Worm (Caenorhabditis elegans) whole organism, L4 larva: ENCODE results near the gene F32D8.2.

Source experiments
- F10B5.3 ChIP-seq: sonication (generic microtip); optimal IDR thresholded peaks from 2 replicates; lab custom pipeline; 2016; ENCODE audit warnings: mild to moderate bottlenecking, missing genetic modification characterization, missing compliant biosample characterization
- F37D6.2 ChIP-seq: sonication (generic microtip); optimal IDR thresholded peaks from 2 replicates; lab custom pipeline; 2016; ENCODE audit warnings: mild to moderate bottlenecking, missing genetic modification characterization, missing compliant biosample characterization
- F49E8.2 ChIP-seq: sonication (generic microtip); optimal IDR thresholded peaks from 2 replicates; lab custom pipeline; 2016; ENCODE audit warnings: missing compliant biosample characterization, mild to moderate bottlenecking, missing genetic modification characterization, borderline replicate concordance
- T26A8.4 ChIP-seq: fragments of 200-800 bp; sonication (Bioruptor generic); IDR thresholded peaks from 2 replicates; pipeline ENCODE4 v1.3.6; 2022; ENCODE audit warnings: missing genetic modification characterization, missing compliant biosample characterization
- Y105C5A.15 ChIP-seq: fragments of 200-800 bp; sonication (Bioruptor generic); IDR thresholded peaks from 2 replicates; pipeline ENCODE4 v1.3.6; 2022; ENCODE audit warnings: missing genetic modification characterization, missing compliant biosample characterization
- Y48G9A.11 ChIP-seq: fragments of 200-800 bp; sonication (Bioruptor generic); IDR thresholded peaks from 2 replicates; pipeline ENCODE4 v1.3.6; 2022; ENCODE audit warnings: missing genetic modification reagents, missing genetic modification characterization, missing compliant biosample characterization
- ZK337.2 ChIP-seq: fragments of 200-800 bp; sonication (Bioruptor generic); IDR thresholded peaks from 2 replicates; pipeline ENCODE4 v1.3.6; 2022; ENCODE audit warnings: missing genetic modification reagents, missing genetic modification characterization, missing compliant biosample characterization
- ZK546.5 ChIP-seq, 2 experiments: sonication (generic microtip); optimal IDR thresholded peaks; 2 replicates each; lab custom pipeline; 2017; ENCODE audit warnings: missing biosample characterization in 2 of 2, missing genetic modification characterization in 2 of 2
- aly-2 ChIP-seq: sonication (generic microtip); optimal IDR thresholded peaks from 2 replicates; lab custom pipeline; 2018; ENCODE audit warnings: missing biosample characterization, missing genetic modification characterization
- ama-1 ChIP-seq: fragments of 150-350 bp; optimal IDR thresholded peaks from 2 replicates; lab custom pipeline; 2014; ENCODE audit warnings: inconsistent platforms, mixed read lengths
- arid-1 ChIP-seq: fragments of 200-800 bp; sonication (Bioruptor generic); conservative IDR thresholded peaks from 2 replicates; pipeline ENCODE4 v1.3.6; 2022; ENCODE audit warnings: missing genetic modification reagents, missing genetic modification characterization, missing compliant biosample characterization
- ceh-20 ChIP-seq: fragments of 200-800 bp; sonication (Bioruptor generic); IDR thresholded peaks from 2 replicates; pipeline ENCODE4 v1.3.6; 2022; ENCODE audit warnings: missing genetic modification reagents, missing genetic modification characterization, missing compliant biosample characterization
- ceh-28 ChIP-seq: fragments of 150-350 bp; optimal IDR thresholded peaks from 2 replicates; lab custom pipeline; 2014; ENCODE audit warnings: missing biosample characterization, missing genetic modification reagents, missing genetic modification characterization
- ceh-32 ChIP-seq: sonication (generic microtip); optimal IDR thresholded peaks from 2 replicates; lab custom pipeline; 2016; ENCODE audit warnings: mild to moderate bottlenecking, missing genetic modification characterization, missing compliant biosample characterization; ENCODE audit not compliant: poor library complexity
- ceh-44 ChIP-seq: fragments of 200-800 bp; sonication (Bioruptor generic); IDR thresholded peaks from 2 replicates; pipeline ENCODE4 v1.3.6; 2022; ENCODE audit warnings: missing genetic modification reagents, missing genetic modification characterization, missing compliant biosample characterization
- cey-2 ChIP-seq: sonication (generic microtip); optimal IDR thresholded peaks from 3 replicates; lab custom pipeline; 2017; ENCODE audit warnings: missing genetic modification characterization, mild to moderate bottlenecking, missing compliant biosample characterization, antibody characterized with exemption, borderline replicate concordance; ENCODE audit not compliant: insufficient read depth
- daf-12 ChIP-seq: fragments of 150-350 bp; optimal IDR thresholded peaks from 2 replicates; lab custom pipeline; 2014; ENCODE audit warnings: missing biosample characterization, missing genetic modification reagents, missing genetic modification characterization
- daf-16 ChIP-seq, 3 experiments: sonication (generic microtip); optimal IDR thresholded peaks; 2 replicates each; lab custom pipeline; 2016 to 2017; ENCODE audit warnings: missing genetic modification characterization in 3 of 3, missing genetic modification reagents in 3 of 3, mild to moderate bottlenecking in 2 of 3, missing compliant biosample characterization in 2 of 3, missing biosample characterization in 1 of 3, moderate library complexity in 1 of 3
- daf-19 ChIP-seq: fragments of 200-800 bp; sonication (Bioruptor generic); conservative IDR thresholded peaks from 2 replicates; pipeline ENCODE4 v1.3.6; 2022; ENCODE audit warnings: missing genetic modification characterization, missing compliant biosample characterization
- dmd-6 ChIP-seq: fragments of 200-800 bp; sonication (Bioruptor generic); IDR thresholded peaks from 2 replicates; pipeline ENCODE4 v1.3.6; 2022; ENCODE audit warnings: missing genetic modification reagents, missing genetic modification characterization, missing compliant biosample characterization
- dmd-9 ChIP-seq: fragments of 200-800 bp; sonication (Bioruptor generic); IDR thresholded peaks from 2 replicates; pipeline ENCODE4 v1.3.6; 2022; ENCODE audit warnings: missing genetic modification reagents, missing genetic modification characterization, missing compliant biosample characterization
- dpl-1 ChIP-seq: fragments of 150-350 bp; optimal IDR thresholded peaks from 2 replicates; lab custom pipeline; 2014; ENCODE audit warnings: missing biosample characterization, missing genetic modification reagents, missing genetic modification characterization
- duxl-1 ChIP-seq: sonication (generic microtip); optimal IDR thresholded peaks from 2 replicates; lab custom pipeline; 2016; ENCODE audit warnings: mild to moderate bottlenecking, missing genetic modification characterization, moderate library complexity, missing compliant biosample characterization; ENCODE audit not compliant: poor library complexity
- dve-1 ChIP-seq: sonication (generic microtip); optimal IDR thresholded peaks from 2 replicates; lab custom pipeline; 2017; ENCODE audit warnings: antibody characterized with exemption, mild to moderate bottlenecking, missing genetic modification characterization, missing compliant biosample characterization; ENCODE audit not compliant: insufficient read depth
- egl-27 ChIP-seq: sonication (generic microtip); optimal IDR thresholded peaks from 3 replicates; lab custom pipeline; 2017; ENCODE audit warnings: missing biosample characterization, missing genetic modification reagents, missing genetic modification characterization
- fos-1 ChIP-seq: fragments of 150-350 bp; optimal IDR thresholded peaks from 2 replicates; lab custom pipeline; 2014; ENCODE audit warnings: missing biosample characterization, missing genetic modification characterization
- hlh-11 ChIP-seq: fragments of 200-800 bp; sonication (Bioruptor generic); optimal IDR thresholded peaks from 2 replicates; lab custom pipeline; 2018; ENCODE audit warnings: mild to moderate bottlenecking, missing genetic modification characterization, missing compliant biosample characterization
- hlh-30 ChIP-seq: sonication (generic microtip); optimal IDR thresholded peaks from 2 replicates; lab custom pipeline; 2017; ENCODE audit warnings: antibody characterized with exemption, mild to moderate bottlenecking, missing genetic modification characterization, missing compliant biosample characterization; ENCODE audit not compliant: insufficient read depth
- lin-1 ChIP-seq: fragments of 200-800 bp; sonication (Bioruptor generic); IDR thresholded peaks from 2 replicates; pipeline ENCODE4 v1.3.6; 2022; ENCODE audit warnings: missing genetic modification reagents, missing genetic modification characterization, missing compliant biosample characterization
- lin-15B ChIP-seq: fragments of 150-350 bp; sonication (generic microtip); optimal IDR thresholded peaks from 3 replicates; lab custom pipeline; 2014; ENCODE audit warnings: missing biosample characterization, missing genetic modification characterization
- lin-29 ChIP-seq: fragments of 200-800 bp; sonication (Bioruptor generic); IDR thresholded peaks from 2 replicates; pipeline ENCODE4 v1.3.6; 2022; ENCODE audit warnings: missing genetic modification reagents, missing genetic modification characterization, missing compliant biosample characterization
- lin-39 ChIP-seq: fragments of 150-350 bp; optimal IDR thresholded peaks from 2 replicates; lab custom pipeline; 2014; ENCODE audit warnings: missing biosample characterization, missing genetic modification reagents, missing genetic modification characterization
- mep-1 ChIP-seq: fragments of 150-350 bp; sonication (generic microtip); optimal IDR thresholded peaks from 3 replicates; lab custom pipeline; 2014; ENCODE audit warnings: missing biosample characterization, missing genetic modification characterization
- nhr-11 ChIP-seq: fragments of 150-350 bp; optimal IDR thresholded peaks from 2 replicates; lab custom pipeline; 2014; ENCODE audit warnings: missing biosample characterization, missing genetic modification characterization
- nhr-237 ChIP-seq: sonication (generic microtip); optimal IDR thresholded peaks from 2 replicates; lab custom pipeline; 2017; ENCODE audit warnings: missing biosample characterization, missing genetic modification characterization
- nhr-41 ChIP-seq: fragments of 200-800 bp; sonication (Bioruptor generic); IDR thresholded peaks from 2 replicates; pipeline ENCODE4 v1.3.6; 2022; ENCODE audit warnings: missing genetic modification reagents, missing genetic modification characterization, missing compliant biosample characterization
- nhr-76 ChIP-seq: fragments of 150-350 bp; optimal IDR thresholded peaks from 2 replicates; lab custom pipeline; 2014; ENCODE audit warnings: missing biosample characterization, missing genetic modification characterization
- nhr-77 ChIP-seq: fragments of 150-350 bp; optimal IDR thresholded peaks from 2 replicates; lab custom pipeline; 2014; ENCODE audit warnings: missing biosample characterization, missing genetic modification characterization
- php-3 ChIP-seq: fragments of 200-800 bp; sonication (Bioruptor generic); IDR thresholded peaks from 2 replicates; pipeline ENCODE4 v1.3.6; 2022; ENCODE audit warnings: missing genetic modification reagents, missing genetic modification characterization, missing compliant biosample characterization
- rbr-2 ChIP-seq: sonication (generic microtip); optimal IDR thresholded peaks from 2 replicates; lab custom pipeline; 2016; ENCODE audit warnings: missing genotype, missing genetic modification characterization, missing compliant biosample characterization
- skn-1 ChIP-seq: fragments of 150-350 bp; optimal IDR thresholded peaks from 2 replicates; lab custom pipeline; 2014; ENCODE audit warnings: missing biosample characterization, missing genetic modification characterization
- snpc-1.2 ChIP-seq: fragments of 200-800 bp; sonication (Bioruptor generic); IDR thresholded peaks from 2 replicates; pipeline ENCODE4 v1.3.6; 2022; ENCODE audit warnings: missing genetic modification reagents, missing genetic modification characterization, missing compliant biosample characterization
- spr-1 ChIP-seq: sonication (generic microtip); optimal IDR thresholded peaks from 2 replicates; lab custom pipeline; 2016; ENCODE audit warnings: mild to moderate bottlenecking, missing genetic modification characterization, missing compliant biosample characterization
- tag-97 ChIP-seq: fragments of 200-800 bp; sonication (Bioruptor generic); IDR thresholded peaks from 2 replicates; pipeline ENCODE4 v1.3.6; 2022; ENCODE audit warnings: missing genetic modification characterization, missing compliant biosample characterization
- unc-130 ChIP-seq: sonication (generic microtip); optimal IDR thresholded peaks from 2 replicates; lab custom pipeline; 2016; ENCODE audit warnings: missing genetic modification reagents, missing genetic modification characterization, missing compliant biosample characterization
- vab-7 ChIP-seq: fragments of 200-800 bp; sonication (Bioruptor generic); IDR thresholded peaks from 2 replicates; pipeline ENCODE4 v1.3.6; 2022; ENCODE audit warnings: missing genetic modification reagents, missing genetic modification characterization, missing compliant biosample characterization
- zfp-2 ChIP-seq: sonication (generic microtip); optimal IDR thresholded peaks from 2 replicates; lab custom pipeline; 2016; ENCODE audit warnings: mild to moderate bottlenecking, missing genetic modification characterization, missing compliant biosample characterization
- zfp-3 ChIP-seq: fragments of 200-800 bp; sonication (Bioruptor generic); conservative IDR thresholded peaks from 2 replicates; pipeline ENCODE4 v1.3.6; 2022; ENCODE audit warnings: missing genetic modification reagents, missing genetic modification characterization, missing compliant biosample characterization
- zip-2 ChIP-seq: fragments of 150-350 bp; optimal IDR thresholded peaks from 2 replicates; lab custom pipeline; 2014; ENCODE audit warnings: missing biosample characterization, missing genetic modification characterization
- ztf-11 ChIP-seq: fragments of 150-350 bp; optimal IDR thresholded peaks from 2 replicates; lab custom pipeline; 2014; ENCODE audit warnings: missing biosample characterization, missing genetic modification characterization
- ztf-7 ChIP-seq: fragments of 150-350 bp; optimal IDR thresholded peaks from 2 replicates; lab custom pipeline; 2014; ENCODE audit warnings: missing biosample characterization, missing genetic modification characterization

F32D8.2 gene

ce11 chrV:10894601-10895000 lies 11.0 kb downstream of the F32D8.2 start, which contains the start of the genes F32D8.14 and F32D8.5 (continued):
- peak; percentile 74 for TF ChIP-seq duxl-1 (tag; lab: Kevin White, UChicago)
- TF ChIP-seq ceh-44 (GFP tag; lab: Robert Waterston, UW): no peak
- TF ChIP-seq F37D6.2 (tag; lab: Kevin White, UChicago): peak; percentile 39
- 0 out of 2 replicates have a peak, but pooled peaks have one; percentile 28 for TF ChIP-seq arid-1 (GFP tag; lab: Robert Waterston, UW)
- TF ChIP-seq daf-19 (GFP tag; lab: Robert Waterston, UW): no peak
- peak; percentile 83 for TF ChIP-seq dpl-1 (GFP tag; lab: Kevin White, UChicago)
- no peak for TF ChIP-seq Y48G9A.11
- TF ChIP-seq lin-39 (tag; lab: Kevin White, UChicago): no peak
- TF ChIP-seq nhr-237 (tag; lab: Kevin White, UChicago): no peak
- TF ChIP-seq ceh-28 (tag; lab: Kevin White, UChicago): no peak
- TF ChIP-seq aly-2 (tag; lab: Kevin White, UChicago): no peak
- TF ChIP-seq dve-1 (tag; lab: Kevin White, UChicago): peak; percentile 85
- TF ChIP-seq fos-1: no peak
- TF ChIP-seq ZK546.5 (tag; optimal IDR thresholded peaks at IDR 0.05; lab: Kevin White, UChicago): peak in 1 of 2 experiments; percentile 71
- TF ChIP-seq skn-1 (tag; lab: Kevin White, UChicago): no peak
- TF ChIP-seq F49E8.2 (tag; lab: Kevin White, UChicago): no peak
- TF ChIP-seq egl-27 (tag; lab: Kevin White, UChicago): no peak
- TF ChIP-seq ztf-7 (tag; lab: Kevin White, UChicago): peak; percentile 56
- no peak for TF ChIP-seq snpc-1.2
- peak; percentile 83 for TF ChIP-seq unc-130
- TF ChIP-seq lin-15B (tag; lab: Kevin White, UChicago): no peak
- peak; percentile 30 for TF ChIP-seq nhr-11 (tag; lab: Kevin White, UChicago)
- no peak for TF ChIP-seq php-3 (GFP tag; lab: Robert Waterston, UW)
- TF ChIP-seq lin-29 (GFP tag; lab: Robert Waterston, UW): no peak
- no peak for TF ChIP-seq zfp-2
- no peak for TF ChIP-seq zip-2 (tag; lab: Kevin White, UChicago)
- peak; percentile 59 for TF ChIP-seq T26A8.4 (GFP tag; lab: Robert Waterston, UW)
- 0 out of 2 replicates have a peak, but pooled peaks have one; percentile 12 for TF ChIP-seq ceh-20 (GFP tag; lab: Robert Waterston, UW)
- TF ChIP-seq F10B5.3: no peak
- TF ChIP-seq hlh-11 (tag; lab: Kevin White, UChicago): peak; percentile 60
- no peak for TF ChIP-seq lin-1 (GFP tag; lab: Robert Waterston, UW)
- peak; percentile 32 for TF ChIP-seq spr-1 (tag; lab: Kevin White, UChicago)
- no peak for TF ChIP-seq ceh-32 (tag; lab: Kevin White, UChicago)
- TF ChIP-seq nhr-41 (GFP tag; lab: Robert Waterston, UW): no peak
- TF ChIP-seq daf-16 (GFP tag; optimal IDR thresholded peaks at IDR 0.05; lab: Kevin White, UChicago): no peak
- TF ChIP-seq daf-16 (tag; optimal IDR thresholded peaks at IDR 0.05; lab: Kevin White, UChicago): peak; percentile 27
- peak; percentile 76 for TF ChIP-seq mep-1
- peak; percentile 46 for TF ChIP-seq dmd-6
- TF ChIP-seq ztf-11: no peak
- TF ChIP-seq hlh-30 (tag; lab: Kevin White, UChicago): peak; percentile 49
- no peak for TF ChIP-seq nhr-76 (tag; lab: Kevin White, UChicago)
- no peak for TF ChIP-seq Y105C5A.15
- peak; percentile 54 for TF ChIP-seq rbr-2 (tag; lab: Kevin White, UChicago)
- TF ChIP-seq nhr-77 (tag; lab: Kevin White, UChicago): peak; percentile 64
- peak; percentile 35; the same call in 1 of the 2 replicates for TF ChIP-seq vab-7
- no peak for TF ChIP-seq tag-97 (GFP tag; lab: Robert Waterston, UW)
- TF ChIP-seq ZK337.2 (GFP tag; lab: Robert Waterston, UW): peak; percentile 77
- no peak for TF ChIP-seq dmd-9
- TF ChIP-seq zfp-3 (GFP tag; lab: Robert Waterston, UW): no peak
- TF ChIP-seq ama-1: no peak
- no peak for TF ChIP-seq daf-12
- TF ChIP-seq cey-2 (tag; lab: Kevin White, UChicago): no peak
